Fruit fly (Drosophila melanogaster) whole organism, embryonic: ENCODE data around the gene Doa.

Experiments used
- Adf1 ChIP-seq: fragments of 200-800 bp; sonication (Bioruptor generic); IDR thresholded peaks from 2 replicates; pipeline ENCODE4 v1.3.6; 2022; ENCODE audit warnings: missing biosample characterization, missing genetic modification characterization
- Aef1 ChIP-seq: fragments of 200-800 bp; sonication (Bioruptor generic); IDR thresholded peaks from 3 replicates; pipeline ENCODE4 v1.3.6; 2022; ENCODE audit warnings: missing biosample characterization, missing genetic modification characterization
- Atf3 ChIP-seq: fragments of 200-800 bp; sonication (Bioruptor generic); optimal IDR thresholded peaks from 3 replicates; lab custom pipeline; 2016; ENCODE audit warnings: missing biosample characterization, missing genetic modification characterization
- CG10274 ChIP-seq: fragments of 200-800 bp; sonication (Bioruptor generic); optimal IDR thresholded peaks from 3 replicates; lab custom pipeline; 2017; ENCODE audit warnings: missing biosample characterization, mild to moderate bottlenecking, missing genetic modification characterization
- CG10366 ChIP-seq: fragments of 200-800 bp; sonication (Bioruptor generic); IDR thresholded peaks from 2 replicates; pipeline ENCODE4 v1.3.6; 2022; ENCODE audit warnings: missing biosample characterization, missing genetic modification characterization
- CG10979 ChIP-seq: fragments of 200-800 bp; sonication (Bioruptor generic); optimal IDR thresholded peaks from 2 replicates; lab custom pipeline; 2018; ENCODE audit warnings: missing biosample characterization, mild to moderate bottlenecking, missing genetic modification characterization, moderate library complexity
- CG13287 ChIP-seq: fragments of 200-800 bp; sonication (Bioruptor generic); IDR thresholded peaks from 2 replicates; pipeline ENCODE4 v1.3.6; 2022; ENCODE audit warnings: missing biosample characterization, missing genetic modification characterization; ENCODE audit not compliant: partially characterized antibody
- CG13424 ChIP-seq: fragments of 200-800 bp; sonication (Bioruptor generic); optimal IDR thresholded peaks from 2 replicates; lab custom pipeline; 2019; ENCODE audit warnings: missing biosample characterization, mild to moderate bottlenecking, missing genetic modification characterization, moderate library complexity
- CG14667 ChIP-seq: fragments of 200-800 bp; sonication (Bioruptor generic); IDR thresholded peaks from 2 replicates; pipeline ENCODE4 v1.3.6; 2022; ENCODE audit warnings: missing biosample characterization, missing genetic modification characterization
- CG15073 ChIP-seq: fragments of 200-800 bp; sonication (Bioruptor generic); optimal IDR thresholded peaks from 2 replicates; lab custom pipeline; 2016; ENCODE audit warnings: missing biosample characterization, missing genetic modification characterization
- CG15479 ChIP-seq: fragments of 200-800 bp; sonication (Bioruptor generic); optimal IDR thresholded peaks from 3 replicates; lab custom pipeline; 2019; ENCODE audit warnings: missing biosample characterization, mild to moderate bottlenecking, missing genetic modification characterization, moderate library complexity
- CG15514 ChIP-seq: fragments of 200-800 bp; sonication (Bioruptor generic); optimal IDR thresholded peaks from 3 replicates; lab custom pipeline; 2017; ENCODE audit warnings: missing biosample characterization, missing genetic modification characterization, mild to moderate bottlenecking, moderate library complexity, missing genetic modification reagents
- CG2199 ChIP-seq: fragments of 200-800 bp; sonication (Bioruptor generic); IDR thresholded peaks from 3 replicates; pipeline ENCODE4 v1.3.6; 2022; ENCODE audit warnings: missing biosample characterization, missing genetic modification characterization
- CG32767 ChIP-seq: fragments of 200-800 bp; sonication (Bioruptor generic); IDR thresholded peaks from 2 replicates; pipeline ENCODE4 v1.3.6; 2022; ENCODE audit warnings: missing biosample characterization, missing genetic modification characterization
- CG34376 ChIP-seq: fragments of 200-800 bp; sonication (Bioruptor generic); optimal IDR thresholded peaks from 2 replicates; lab custom pipeline; 2018; ENCODE audit warnings: missing biosample characterization, mild to moderate bottlenecking, missing genetic modification characterization
- CG3838 ChIP-seq: fragments of 200-800 bp; sonication (Bioruptor generic); optimal IDR thresholded peaks from 3 replicates; lab custom pipeline; 2016; ENCODE audit warnings: missing biosample characterization, missing genetic modification characterization
- CG4707 ChIP-seq: fragments of 200-800 bp; sonication (Bioruptor generic); optimal IDR thresholded peaks from 2 replicates; lab custom pipeline; 2018; ENCODE audit warnings: missing biosample characterization, mild to moderate bottlenecking, missing genetic modification characterization, moderate library complexity
- CG7271 ChIP-seq: fragments of 200-800 bp; sonication (Bioruptor generic); optimal IDR thresholded peaks from 2 replicates; lab custom pipeline; 2018; ENCODE audit warnings: missing biosample characterization, mild to moderate bottlenecking, missing genetic modification characterization, moderate library complexity
- Dad ChIP-seq: fragments of 200-800 bp; sonication (Bioruptor generic); optimal IDR thresholded peaks from 3 replicates; lab custom pipeline; 2016; ENCODE audit warnings: missing biosample characterization, missing genetic modification characterization
- Ets97D ChIP-seq: fragments of 200-800 bp; sonication (Bioruptor generic); optimal IDR thresholded peaks from 3 replicates; lab custom pipeline; 2016; ENCODE audit warnings: missing biosample characterization, missing genetic modification characterization
- Fer3 ChIP-seq: fragments of 200-800 bp; sonication (Bioruptor generic); optimal IDR thresholded peaks from 2 replicates; lab custom pipeline; 2018; ENCODE audit warnings: missing biosample characterization, mild to moderate bottlenecking, missing genetic modification characterization, moderate library complexity
- HmgZ ChIP-seq: fragments of 200-800 bp; sonication (Bioruptor generic); optimal IDR thresholded peaks from 2 replicates; lab custom pipeline; 2018; ENCODE audit warnings: missing biosample characterization, mild to moderate bottlenecking, missing genetic modification characterization
- Hmx ChIP-seq: fragments of 200-800 bp; sonication (Bioruptor generic); optimal IDR thresholded peaks from 2 replicates; lab custom pipeline; 2016; ENCODE audit warnings: missing biosample characterization, missing genetic modification characterization
- Hr51 ChIP-seq, 2 experiments: fragments of 200-800 bp; sonication (Bioruptor generic); optimal IDR thresholded peaks; 2 replicates in 1 of 2; 3 replicates in 1 of 2; lab custom pipeline; 2016 to 2018; ENCODE audit warnings: missing biosample characterization in 2 of 2, missing genetic modification characterization in 2 of 2, mild to moderate bottlenecking in 1 of 2, moderate library complexity in 1 of 2
- Med ChIP-seq: fragments of 200-800 bp; sonication (Bioruptor generic); peaks from one replicate; lab custom pipeline; 2016; ENCODE audit warnings: missing biosample characterization, missing genetic modification characterization, mild to moderate bottlenecking, inconsistent platforms, moderate library complexity
- NfI ChIP-seq: fragments of 200-800 bp; sonication (Bioruptor generic); optimal IDR thresholded peaks from 3 replicates; lab custom pipeline; 2018; ENCODE audit warnings: missing biosample characterization, mild to moderate bottlenecking, missing genetic modification characterization, moderate library complexity
- Tbp ChIP-seq: fragments of >200 bp; optimal IDR thresholded peaks from 2 replicates; lab custom pipeline; 2018; ENCODE audit warnings: missing biosample characterization, missing genetic modification characterization
- YL-1 ChIP-seq: fragments of 200-800 bp; sonication (Bioruptor generic); optimal IDR thresholded peaks from 3 replicates; lab custom pipeline; 2017; ENCODE audit warnings: missing biosample characterization, mild to moderate bottlenecking, missing genetic modification characterization
- ci ChIP-seq: fragments of 200-800 bp; sonication (Bioruptor generic); IDR thresholded peaks from 3 replicates; pipeline ENCODE4 v1.3.6; 2022; ENCODE audit warnings: missing biosample characterization, missing genetic modification characterization
- croc ChIP-seq: fragments of 200-800 bp; sonication (Bioruptor generic); conservative IDR thresholded peaks from 3 replicates; pipeline ENCODE4 v1.3.6; 2022; ENCODE audit warnings: missing biosample characterization, missing genetic modification characterization
- cwo ChIP-seq: fragments of 200-800 bp; sonication (Bioruptor generic); optimal IDR thresholded peaks from 3 replicates; lab custom pipeline; 2017; ENCODE audit warnings: missing biosample characterization, missing genetic modification characterization, mild to moderate bottlenecking, moderate library complexity, missing genetic modification reagents
- en ChIP-seq: fragments of 200-800 bp; sonication (Bioruptor generic); optimal IDR thresholded peaks from 2 replicates; lab custom pipeline; 2016; ENCODE audit warnings: missing biosample characterization, missing genetic modification characterization
- fd102C ChIP-seq: fragments of 200-800 bp; sonication (Bioruptor generic); optimal IDR thresholded peaks from 2 replicates; lab custom pipeline; 2018; ENCODE audit warnings: missing biosample characterization, mild to moderate bottlenecking, missing genetic modification characterization, moderate library complexity
- hbn ChIP-seq: fragments of 200-800 bp; sonication (Bioruptor generic); IDR thresholded peaks from 2 replicates; pipeline ENCODE4 v1.3.6; 2022; ENCODE audit warnings: missing biosample characterization, missing genetic modification characterization; ENCODE audit not compliant: partially characterized antibody
- slp2 ChIP-seq: fragments of 200-800 bp; sonication (Bioruptor generic); optimal IDR thresholded peaks from 2 replicates; lab custom pipeline; 2016; ENCODE audit warnings: missing biosample characterization, missing genetic modification characterization
- sna ChIP-seq: fragments of 200-800 bp; sonication (Bioruptor generic); IDR thresholded peaks from 2 replicates; pipeline ENCODE4 v1.3.6; 2022; ENCODE audit warnings: missing biosample characterization, missing genetic modification characterization; ENCODE audit not compliant: partially characterized antibody
- so ChIP-seq: fragments of 200-800 bp; sonication (Bioruptor generic); IDR thresholded peaks from 3 replicates; pipeline ENCODE4 v1.3.6; 2022; ENCODE audit warnings: missing biosample characterization, missing genetic modification characterization
- stwl ChIP-seq: fragments of 200-800 bp; sonication (Bioruptor generic); optimal IDR thresholded peaks from 3 replicates; lab custom pipeline; 2018; ENCODE audit warnings: missing biosample characterization, mild to moderate bottlenecking, missing genetic modification characterization, moderate library complexity
- sug ChIP-seq: fragments of 200-800 bp; optimal IDR thresholded peaks from 2 replicates; lab custom pipeline; 2019; ENCODE audit warnings: missing biosample characterization, mild to moderate bottlenecking, missing genetic modification characterization, moderate library complexity
- unc-4 ChIP-seq: fragments of 200-800 bp; sonication (Bioruptor generic); IDR thresholded peaks from 2 replicates; pipeline ENCODE4 v1.3.6; 2022; ENCODE audit warnings: missing biosample characterization, missing genetic modification characterization; ENCODE audit not compliant: partially characterized antibody
- vvl ChIP-seq: fragments of 200-800 bp; sonication (Bioruptor generic); IDR thresholded peaks from 2 replicates; pipeline ENCODE4 v1.3.6; 2022; ENCODE audit warnings: missing biosample characterization, missing genetic modification characterization

Gene Doa

DNA sequence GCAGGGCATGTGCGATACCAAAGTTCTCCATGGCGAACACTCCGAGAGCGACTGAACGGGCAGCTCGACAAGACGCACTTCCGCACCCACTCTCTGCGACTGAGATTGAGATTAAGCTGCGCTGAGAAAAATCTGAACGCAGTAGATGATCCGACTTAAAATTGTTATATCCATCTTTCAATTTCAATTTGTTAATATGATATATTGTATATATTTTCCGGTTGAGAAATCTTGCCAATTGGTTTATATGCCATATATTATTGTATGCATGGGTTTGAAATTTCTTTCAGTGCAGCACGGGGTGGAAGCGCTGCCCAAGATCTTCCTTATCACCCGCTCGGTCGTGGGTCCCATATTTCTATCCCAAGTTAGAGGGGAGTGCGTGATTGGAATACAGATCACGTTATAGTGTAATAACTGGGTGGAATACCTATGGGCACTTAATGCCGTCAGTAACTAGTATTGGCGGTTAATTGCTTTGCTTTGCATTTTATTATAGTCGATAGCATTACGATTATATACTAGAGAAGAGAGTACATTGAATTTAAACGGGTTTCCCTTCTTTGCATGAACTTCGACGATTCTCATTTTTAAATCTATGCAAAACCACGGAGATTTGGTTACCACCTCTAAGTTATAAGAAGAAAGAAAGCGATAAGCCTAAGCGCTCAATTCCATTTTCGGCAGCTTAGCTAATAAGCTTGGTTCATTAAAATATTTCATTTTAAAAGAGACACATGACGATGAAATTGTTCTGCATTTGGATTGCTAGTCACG, 7.6 kb upstream of the Doa start, which contains the start of the genes Nepl19 and Nepl20 (continued):
- TF ChIP-seq CG13424 (tag; lab: Kevin White, UChicago) (peak; percentile 76), CG13287 (no peak), Tbp (no peak), CG15073 (GFP tag; lab: Kevin White, UChicago) (peak; percentile 31), hbn (GFP tag; lab: Robert Waterston, UW) (no peak), Adf1 (GFP tag; lab: Robert Waterston, UW) (peak; percentile 46), CG32767 (GFP tag; lab: Robert Waterston, UW) (peak; percentile 67; the same call in 1 of the 2 replicates), CG4707 (GFP tag; lab: Kevin White, UChicago) (peak; percentile 24), YL-1 (GFP tag; lab: Kevin White, UChicago) (no peak), CG2199 (no peak), unc-4 (GFP tag; lab: Robert Waterston, UW) (no peak), croc (peak; percentile 72), CG3838 (GFP tag; lab: Kevin White, UChicago) (peak; percentile 19), CG10979 (peak; percentile 80), en (no peak), HmgZ (tag; lab: Kevin White, UChicago) (peak; percentile 70), Fer3 (tag; lab: Kevin White, UChicago) (peak; percentile 84), Aef1 (GFP tag; lab: Robert Waterston, UW) (peak; percentile 56; the same call in 2 of the 3 replicates), slp2 (GFP tag; lab: Kevin White, UChicago) (no peak), CG14667 (peak; percentile 71), Hmx (no peak), sna (GFP tag; lab: Robert Waterston, UW) (no peak)

DNA sequence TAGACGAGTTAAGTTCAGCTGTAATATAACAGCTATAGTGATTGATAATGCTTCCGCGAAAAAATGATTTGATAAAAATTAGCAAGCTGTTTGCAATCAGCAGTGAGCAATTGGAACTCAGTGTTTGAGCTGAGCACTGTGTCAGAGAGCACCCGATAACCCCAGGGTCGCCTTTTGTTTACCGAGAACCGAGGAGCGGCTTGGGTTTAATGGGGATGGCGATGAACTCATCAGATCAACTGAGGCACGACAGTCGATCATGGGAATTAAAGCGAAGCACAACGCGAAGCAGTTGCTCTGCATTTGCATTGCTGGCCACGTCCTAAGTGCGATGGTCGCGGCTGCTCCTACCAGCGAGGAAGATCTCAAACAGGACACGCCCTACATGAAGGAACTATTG, 4.4 kb upstream of the Doa start, which contains the start of gene Nepl21:
Nepl21 (plus strand) TSS at position 260 of the 400 bp plus-strand sequence.
- TF ChIP-seq so (GFP tag; lab: Robert Waterston, UW), result no peak
- TF ChIP-seq CG34376 (GFP tag; lab: Kevin White, UChicago), result peak; percentile 37
- no peak for TF ChIP-seq Hr51 (GFP tag; optimal IDR thresholded peaks at IDR 0.05; lab: Kevin White, UChicago)
- TF ChIP-seq cwo, result peak; percentile 14

DNA sequence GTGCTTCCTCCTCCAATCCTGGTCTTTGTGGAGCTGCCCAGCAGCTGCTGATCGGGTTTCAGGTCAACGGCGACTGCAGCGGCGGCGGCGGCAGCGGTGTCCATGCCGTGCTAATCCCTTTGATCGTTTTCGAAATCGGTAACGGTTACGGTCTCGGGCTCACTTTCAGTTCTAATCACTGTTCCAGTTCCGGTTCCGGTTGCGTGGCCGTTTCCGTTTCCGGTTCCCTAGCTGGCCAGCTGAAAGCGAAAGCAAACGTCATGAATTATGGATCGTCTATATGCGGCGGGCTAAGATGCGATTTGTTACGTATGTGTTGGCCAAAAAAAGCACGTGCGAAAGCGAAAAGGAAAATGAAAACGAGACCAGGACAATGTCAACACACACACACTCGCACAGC, 1.1 kb upstream of the Doa start:
- peak; percentile 87 for TF ChIP-seq CG7271
- TF ChIP-seq Atf3, result no peak
- TF ChIP-seq Ets97D (GFP tag; lab: Kevin White, UChicago), result peak; percentile 63
- peak; percentile 81 for TF ChIP-seq CG15514
- no peak for TF ChIP-seq croc
- no peak for TF ChIP-seq Aef1 (GFP tag; lab: Robert Waterston, UW)
- TF ChIP-seq stwl, result no peak
- TF ChIP-seq Med, result peak; percentile 71
- no peak for TF ChIP-seq sug (tag; lab: Kevin White, UChicago)
- no peak for TF ChIP-seq CG10274 (GFP tag; lab: Kevin White, UChicago)
- peak; percentile 16 for TF ChIP-seq CG15479 (GFP tag; lab: Kevin White, UChicago)
- peak; percentile 1 for TF ChIP-seq fd102C (GFP tag; lab: Kevin White, UChicago)
- TF ChIP-seq NfI (GFP tag; lab: Kevin White, UChicago), result no peak
- TF ChIP-seq Dad, result no peak
- no peak for TF ChIP-seq vvl (GFP tag; lab: Robert Waterston, UW)
- TF ChIP-seq ci (GFP tag; lab: Robert Waterston, UW), result 0 out of 3 replicates have a peak, but pooled peaks have one; percentile 26
- no peak for TF ChIP-seq CG10366 (GFP tag; lab: Robert Waterston, UW)
- no peak for TF ChIP-seq CG32767 (GFP tag; lab: Robert Waterston, UW)
